Worm (Caenorhabditis elegans) whole organism, late embryonic: Measurements from ENCODE around the gene aagr-3.

Experiments used
- Y22D7AL.16 ChIP-seq: sonication (generic microtip); optimal IDR thresholded peaks from 2 replicates; lab custom pipeline; 2016; ENCODE audit warnings: missing genetic modification characterization, missing compliant biosample characterization
- ahr-1 ChIP-seq: sonication (generic microtip); optimal IDR thresholded peaks from 2 replicates; lab custom pipeline; 2016; ENCODE audit warnings: missing genetic modification characterization, missing compliant biosample characterization
- ceh-18 ChIP-seq: sonication (generic microtip); optimal IDR thresholded peaks from 2 replicates; lab custom pipeline; 2016; ENCODE audit warnings: missing genetic modification characterization, missing compliant biosample characterization
- ceh-19 ChIP-seq: fragments of 200-800 bp; sonication (Bioruptor generic); optimal IDR thresholded peaks from 2 replicates; lab custom pipeline; 2018; ENCODE audit warnings: mild to moderate bottlenecking, missing genetic modification characterization, missing compliant biosample characterization
- ceh-31 ChIP-seq: sonication (generic microtip); optimal IDR thresholded peaks from 2 replicates; lab custom pipeline; 2016; ENCODE audit warnings: missing genetic modification characterization, missing compliant biosample characterization
- ceh-6 ChIP-seq: fragments of 200-800 bp; sonication (Bioruptor generic); optimal IDR thresholded peaks from 2 replicates; lab custom pipeline; 2018; ENCODE audit warnings: mild to moderate bottlenecking, missing genetic modification characterization, missing compliant biosample characterization
- eyg-1 ChIP-seq: sonication (generic microtip); optimal IDR thresholded peaks from 2 replicates; lab custom pipeline; 2016; ENCODE audit warnings: missing genotype, missing genetic modification characterization, missing compliant biosample characterization
- nfya-1 ChIP-seq: sonication (generic microtip); optimal IDR thresholded peaks from 2 replicates; lab custom pipeline; 2017; ENCODE audit warnings: missing genetic modification characterization, mild to moderate bottlenecking, missing compliant biosample characterization, antibody characterized with exemption, moderate library complexity
- pax-1 ChIP-seq: fragments of 150-350 bp; optimal IDR thresholded peaks from 2 replicates; lab custom pipeline; 2014; ENCODE audit warnings: missing biosample characterization, missing genetic modification characterization
- unc-42 ChIP-seq: sonication (generic microtip); optimal IDR thresholded peaks from 2 replicates; lab custom pipeline; 2016; ENCODE audit warnings: missing genotype, missing genetic modification characterization, missing compliant biosample characterization

The aagr-3 gene

ce11 chrV:9677977-9678376, 51.3 kb downstream of the aagr-3 start, which contains the start of gene cthd-1:
cthd-1 (plus strand) TSS chrV:9678277.
- no peak for TF ChIP-seq nfya-1
- no peak for TF ChIP-seq unc-42 (tag; lab: Kevin White, UChicago)
- TF ChIP-seq pax-1: no peak
- no peak for TF ChIP-seq ceh-19
- no peak for TF ChIP-seq ceh-6 (GFP tag; lab: Kevin White, UChicago)
- no peak for TF ChIP-seq ceh-18 (tag; lab: Kevin White, UChicago)
- no peak for TF ChIP-seq Y22D7AL.16 (tag; lab: Kevin White, UChicago)
- no peak for TF ChIP-seq eyg-1 (tag; lab: Kevin White, UChicago)
- TF ChIP-seq ahr-1: no peak
- no peak for TF ChIP-seq ceh-31 (tag; lab: Kevin White, UChicago)
- TF ChIP-seq, all 69 proteins: peak for 0
